Worm (Caenorhabditis elegans): Measurements from ENCODE around the gene fkh-8.

The fkh-8 gene

ce11 chrII:6192484-6192883 lies 1.3 kb upstream of the fkh-8 start, which contains the start of gene cpb-2:
TSS of gene cpb-2 (plus strand) at chrII:6192784.
- TF ChIP-seq nhr-43 (tag; optimal IDR thresholded peaks at IDR 0.05; ENCODE audit: poor library complexity, severe bottlenecking) (no peak), egl-27 (tag; optimal IDR thresholded peaks at IDR 0.05) (no peak), nhr-12 (tag; optimal IDR thresholded peaks at IDR 0.05) (no peak), elt-1 (tag; optimal IDR thresholded peaks at IDR 0.05) (no peak), nhr-76 (tag; optimal IDR thresholded peaks at IDR 0.05) (no peak), mdl-1 (tag; optimal IDR thresholded peaks at IDR 0.05) (no peak), aly-2 (tag; optimal IDR thresholded peaks at IDR 0.05) (no peak), pqm-1 (tag; optimal IDR thresholded peaks at IDR 0.05) (no peak), hmg-11 (tag; optimal IDR thresholded peaks at IDR 0.05) (no peak)

ce11 chrII:6190770-6191169 lies 423 bp downstream of the fkh-8 start:
- TF ChIP-seq fkh-10 (GFP tag; optimal IDR thresholded peaks at IDR 0.05), result no peak

- TF ChIP-seq nfya-1 (tag; optimal IDR thresholded peaks at IDR 0.05; ENCODE audit: insufficient read depth) (peak; percentile 6), ama-1 (optimal IDR thresholded peaks at IDR 0.05) (no peak)
These were observed 9.9 kb downstream of the fkh-8 start for ce11 chrII:6181337-6181736.

ce11 chrII:6180552-6180951 lies 10.6 kb downstream of the fkh-8 start:
- no peak for TF ChIP-seq lin-15B (tag; optimal IDR thresholded peaks at IDR 0.05)
- TF ChIP-seq elt-2 (tag; optimal IDR thresholded peaks at IDR 0.05), result peak; percentile 2
- TF ChIP-seq ztf-11 (tag; optimal IDR thresholded peaks at IDR 0.05), result no peak
- TF ChIP-seq R02D3.7 (tag; optimal IDR thresholded peaks at IDR 0.05), result no peak

- TF ChIP-seq lin-15B (tag; optimal IDR thresholded peaks at IDR 0.05) (no peak), elt-3 (tag; optimal IDR thresholded peaks at IDR 0.05) (no peak), mml-1 (tag; optimal IDR thresholded peaks at IDR 0.05) (no peak), aly-2 (tag; optimal IDR thresholded peaks at IDR 0.05) (no peak), nhr-67 (tag; optimal IDR thresholded peaks at IDR 0.05) (no peak)
These were observed 11.7 kb downstream of the fkh-8 start, which contains the start of gene F40H3.1 for ce11 chrII:6179531-6179930. TSS of gene F40H3.1 (plus strand) at chrII:6179831.

ce11 chrII:6178743-6179129 lies 12.5 kb downstream of the fkh-8 start:
- peak; percentile 83 for TF ChIP-seq pha-4 (tag; optimal IDR thresholded peaks at IDR 0.05)
- no peak for TF ChIP-seq jun-1 (tag; optimal IDR thresholded peaks at IDR 0.05)

ce11 chrII:6177975-6178742 lies 13.0 kb downstream of the fkh-8 start:
- TF ChIP-seq nhr-25 (tag; optimal IDR thresholded peaks at IDR 0.05) (peak; percentile 20), pha-4 (tag; optimal IDR thresholded peaks at IDR 0.05) (peak; percentile 27), unc-62 (GFP tag; optimal IDR thresholded peaks at IDR 0.05) (no peak), nhr-237 (tag; optimal IDR thresholded peaks at IDR 0.05) (no peak), elt-2 (tag; optimal IDR thresholded peaks at IDR 0.05) (peak; percentile 90), sea-2 (GFP tag; optimal IDR thresholded peaks at IDR 0.05) (no peak), pqm-1 (tag; optimal IDR thresholded peaks at IDR 0.05) (peak; percentile 71), ztf-11 (tag; optimal IDR thresholded peaks at IDR 0.05) (no peak)

ce11 chrII:6176154-6176897 lies 14.9 kb downstream of the fkh-8 start:
- TF ChIP-seq nhr-25 (tag; optimal IDR thresholded peaks at IDR 0.05) (peak; percentile 54), pha-4 (tag; optimal IDR thresholded peaks at IDR 0.05) (no peak), R02D3.7 (tag; optimal IDR thresholded peaks at IDR 0.05) (no peak), elt-1 (tag; optimal IDR thresholded peaks at IDR 0.05) (peak; percentile 99), egl-5 (tag; optimal IDR thresholded peaks at IDR 0.05) (peak; percentile 66)

All from whole organism, L3 larva.